Worm (Caenorhabditis elegans) whole organism, L4 larva: ENCODE data around the gene C01F1.5.

ENCODE experiments used
- D1046.2 ChIP-seq: fragments of 200-800 bp; sonication (Bioruptor generic); IDR thresholded peaks from 2 replicates; pipeline ENCODE4 v1.3.6; 2022; ENCODE audit warnings: missing genetic modification characterization, missing compliant biosample characterization
- F10B5.3 ChIP-seq: sonication (generic microtip); optimal IDR thresholded peaks from 2 replicates; lab custom pipeline; 2016; ENCODE audit warnings: mild to moderate bottlenecking, missing genetic modification characterization, missing compliant biosample characterization
- F37D6.2 ChIP-seq: sonication (generic microtip); optimal IDR thresholded peaks from 2 replicates; lab custom pipeline; 2016; ENCODE audit warnings: mild to moderate bottlenecking, missing genetic modification characterization, missing compliant biosample characterization
- R02D3.7 ChIP-seq: fragments of 150-350 bp; sonication (generic microtip); optimal IDR thresholded peaks from 3 replicates; lab custom pipeline; 2014; ENCODE audit warnings: missing biosample characterization, missing genetic modification characterization
- T20F7.1 ChIP-seq: fragments of 200-800 bp; sonication (Bioruptor generic); optimal IDR thresholded peaks from 2 replicates; lab custom pipeline; 2018; ENCODE audit warnings: mild to moderate bottlenecking, missing genetic modification characterization, missing compliant biosample characterization
- Y48G9A.11 ChIP-seq: fragments of 200-800 bp; sonication (Bioruptor generic); IDR thresholded peaks from 2 replicates; pipeline ENCODE4 v1.3.6; 2022; ENCODE audit warnings: missing genetic modification reagents, missing genetic modification characterization, missing compliant biosample characterization
- aha-1 ChIP-seq: fragments of 150-350 bp; peaks from one replicate; lab custom pipeline; 2014; ENCODE audit warnings: missing biosample characterization, missing genetic modification characterization
- ceh-20 ChIP-seq: fragments of 200-800 bp; sonication (Bioruptor generic); IDR thresholded peaks from 2 replicates; pipeline ENCODE4 v1.3.6; 2022; ENCODE audit warnings: missing genetic modification reagents, missing genetic modification characterization, missing compliant biosample characterization
- ceh-32 ChIP-seq: sonication (generic microtip); optimal IDR thresholded peaks from 2 replicates; lab custom pipeline; 2016; ENCODE audit warnings: mild to moderate bottlenecking, missing genetic modification characterization, missing compliant biosample characterization; ENCODE audit not compliant: poor library complexity
- ceh-62 ChIP-seq: sonication (generic microtip); optimal IDR thresholded peaks from 2 replicates; lab custom pipeline; 2017; ENCODE audit warnings: missing biosample characterization, missing genetic modification characterization
- daf-16 ChIP-seq, 3 experiments: sonication (generic microtip); optimal IDR thresholded peaks; 2 replicates each; lab custom pipeline; 2016 to 2017; ENCODE audit warnings: missing genetic modification characterization in 3 of 3, missing genetic modification reagents in 3 of 3, mild to moderate bottlenecking in 2 of 3, missing compliant biosample characterization in 2 of 3, missing biosample characterization in 1 of 3, moderate library complexity in 1 of 3
- dmd-9 ChIP-seq: fragments of 200-800 bp; sonication (Bioruptor generic); IDR thresholded peaks from 2 replicates; pipeline ENCODE4 v1.3.6; 2022; ENCODE audit warnings: missing genetic modification reagents, missing genetic modification characterization, missing compliant biosample characterization
- egl-27 ChIP-seq: sonication (generic microtip); optimal IDR thresholded peaks from 3 replicates; lab custom pipeline; 2017; ENCODE audit warnings: missing biosample characterization, missing genetic modification reagents, missing genetic modification characterization
- egl-43 ChIP-seq: fragments of 200-800 bp; sonication (Bioruptor generic); IDR thresholded peaks from 2 replicates; pipeline ENCODE4 v1.3.6; 2022; ENCODE audit warnings: missing genetic modification reagents, missing genetic modification characterization, missing compliant biosample characterization
- fkh-10 ChIP-seq: fragments of 150-350 bp; optimal IDR thresholded peaks from 2 replicates; lab custom pipeline; 2014; ENCODE audit warnings: missing biosample characterization, missing genetic modification reagents, missing genetic modification characterization
- lin-1 ChIP-seq: fragments of 200-800 bp; sonication (Bioruptor generic); IDR thresholded peaks from 2 replicates; pipeline ENCODE4 v1.3.6; 2022; ENCODE audit warnings: missing genetic modification reagents, missing genetic modification characterization, missing compliant biosample characterization
- lin-13 ChIP-seq: fragments of 150-350 bp; optimal IDR thresholded peaks from 2 replicates; lab custom pipeline; 2014; ENCODE audit warnings: missing biosample characterization, missing genetic modification reagents, missing genetic modification characterization
- lin-38 ChIP-seq: fragments of 200-800 bp; sonication (Bioruptor generic); IDR thresholded peaks from 2 replicates; pipeline ENCODE4 v1.3.6; 2022; ENCODE audit warnings: missing genetic modification reagents, missing genetic modification characterization, missing compliant biosample characterization
- madf-9 ChIP-seq: fragments of 200-800 bp; sonication (Bioruptor generic); conservative IDR thresholded peaks from 2 replicates; pipeline ENCODE4 v1.3.6; 2022; ENCODE audit warnings: missing genetic modification reagents, missing genetic modification characterization, missing compliant biosample characterization
- nhr-41 ChIP-seq: fragments of 200-800 bp; sonication (Bioruptor generic); IDR thresholded peaks from 2 replicates; pipeline ENCODE4 v1.3.6; 2022; ENCODE audit warnings: missing genetic modification reagents, missing genetic modification characterization, missing compliant biosample characterization
- nhr-42 ChIP-seq: fragments of 200-800 bp; sonication (Bioruptor generic); IDR thresholded peaks from 2 replicates; pipeline ENCODE4 v1.3.6; 2022; ENCODE audit warnings: missing genetic modification characterization, missing compliant biosample characterization
- nhr-48 ChIP-seq: sonication (generic microtip); optimal IDR thresholded peaks from 2 replicates; lab custom pipeline; 2016; ENCODE audit warnings: mild to moderate bottlenecking, missing genetic modification characterization, missing compliant biosample characterization
- nhr-6 ChIP-seq: fragments of 150-350 bp; optimal IDR thresholded peaks from 2 replicates; lab custom pipeline; 2014; ENCODE audit warnings: missing biosample characterization, missing genetic modification characterization
- nhr-76 ChIP-seq: fragments of 150-350 bp; optimal IDR thresholded peaks from 2 replicates; lab custom pipeline; 2014; ENCODE audit warnings: missing biosample characterization, missing genetic modification characterization
- nhr-77 ChIP-seq: fragments of 150-350 bp; optimal IDR thresholded peaks from 2 replicates; lab custom pipeline; 2014; ENCODE audit warnings: missing biosample characterization, missing genetic modification characterization
- spr-3 ChIP-seq: fragments of 200-800 bp; sonication (Bioruptor generic); optimal IDR thresholded peaks from 2 replicates; lab custom pipeline; 2018; ENCODE audit warnings: mild to moderate bottlenecking, missing genetic modification characterization, missing compliant biosample characterization
- unc-130 ChIP-seq: sonication (generic microtip); optimal IDR thresholded peaks from 2 replicates; lab custom pipeline; 2016; ENCODE audit warnings: missing genetic modification reagents, missing genetic modification characterization, missing compliant biosample characterization
- unc-62 ChIP-seq, 3 experiments: fragments of 150-350 bp in 1 of 3; sonication (generic microtip); optimal IDR thresholded peaks in 2 of 3; peaks in 1 of 3; 1 replicate in 1 of 3; 2 replicates in 2 of 3; lab custom pipeline; 2014 to 2017; ENCODE audit warnings: missing biosample characterization in 3 of 3, missing genetic modification characterization in 3 of 3, missing genetic modification reagents in 3 of 3, missing genotype in 1 of 3
- zip-2 ChIP-seq: fragments of 150-350 bp; optimal IDR thresholded peaks from 2 replicates; lab custom pipeline; 2014; ENCODE audit warnings: missing biosample characterization, missing genetic modification characterization

Gene C01F1.5

ce11 chrII:4321766-4322165 lies 40.1 kb upstream of the C01F1.5 start, which contains the start of gene Y52E8A.1:
Y52E8A.1 (plus strand) TSS chrII:4322066.
- TF ChIP-seq nhr-77 (tag; lab: Kevin White, UChicago), result no peak
- peak in 1 of 2 experiments; percentile 17 for TF ChIP-seq unc-62 (GFP tag; optimal IDR thresholded peaks at IDR 0.05 in 1 of 2; lab: Kevin White, UChicago)
- TF ChIP-seq unc-62 (tag; optimal IDR thresholded peaks at IDR 0.05; lab: Kevin White, UChicago), result no peak
- TF ChIP-seq nhr-76 (tag; lab: Kevin White, UChicago), result no peak

ce11 chrII:4320455-4320854 lies 38.8 kb upstream of the C01F1.5 start, which contains the start of gene Y52E8A.2:
Y52E8A.2 (plus strand) TSS chrII:4320836.
- TF ChIP-seq zip-2, result no peak
- peak; percentile 12 for TF ChIP-seq unc-130 (GFP tag; lab: Kevin White, UChicago)

- TF ChIP-seq aha-1 (tag; lab: Kevin White, UChicago) (peak; percentile 97), F37D6.2 (no peak)
Measured at ce11 chrII:4319537-4320019, 37.9 kb upstream of the C01F1.5 start, which contains the start of gene Y52E8A.6. Y52E8A.6 (minus strand) TSS chrII:4319969.

- TF ChIP-seq egl-27 (no peak), aha-1 (tag; lab: Kevin White, UChicago) (peak; percentile 47)
Measured at ce11 chrII:4316011-4316410, 34.4 kb upstream of the C01F1.5 start, which contains the start of gene srw-40. srw-40 (minus strand) TSS chrII:4316111.

- TF ChIP-seq zip-2 (no peak), D1046.2 (GFP tag; lab: Robert Waterston, UW) (no peak), nhr-48 (tag; lab: Kevin White, UChicago) (no peak), nhr-42 (no peak)
Measured at ce11 chrII:4312115-4312514, 30.5 kb upstream of the C01F1.5 start, which contains the start of gene plep-1. plep-1 (minus strand) TSS chrII:4312215.

- TF ChIP-seq ceh-20 (GFP tag; lab: Robert Waterston, UW), result peak; percentile 51; the same call in 1 of the 2 replicates
- TF ChIP-seq egl-43 (GFP tag; lab: Robert Waterston, UW), result 0 out of 2 replicates have a peak, but pooled peaks have one; percentile 5
- TF ChIP-seq dmd-9 (GFP tag; lab: Robert Waterston, UW), result peak; percentile 70; the same call in 1 of the 2 replicates
- 0 out of 2 replicates have a peak, but pooled peaks have one; percentile 15 for TF ChIP-seq D1046.2 (GFP tag; lab: Robert Waterston, UW)
Measured at ce11 chrII:4309112-4309511, 27.5 kb upstream of the C01F1.5 start.

- no peak for TF ChIP-seq daf-16 (GFP tag; optimal IDR thresholded peaks at IDR 0.05; lab: Kevin White, UChicago)
- TF ChIP-seq daf-16 (tag; optimal IDR thresholded peaks at IDR 0.05; lab: Kevin White, UChicago), result peak; percentile 60
- TF ChIP-seq unc-62 (GFP tag; optimal IDR thresholded peaks at IDR 0.05 in 1 of 2; lab: Kevin White, UChicago), result peak in 1 of 2 experiments; percentile 91
- no peak for TF ChIP-seq unc-62 (tag; optimal IDR thresholded peaks at IDR 0.05; lab: Kevin White, UChicago)
- TF ChIP-seq lin-1, result no peak
- TF ChIP-seq F10B5.3 (tag; lab: Kevin White, UChicago), result no peak
Measured at ce11 chrII:4306921-4307630, 25.4 kb upstream of the C01F1.5 start, which contains the start of gene Y52E8A.3. Y52E8A.3 (minus strand) TSS chrII:4306971.

- TF ChIP-seq spr-3 (GFP tag; lab: Kevin White, UChicago) (no peak), unc-62 (GFP tag; optimal IDR thresholded peaks at IDR 0.05 in 1 of 2; lab: Kevin White, UChicago) (peak in 1 of 2 experiments; percentile 41), unc-62 (tag; optimal IDR thresholded peaks at IDR 0.05; lab: Kevin White, UChicago) (no peak)
- TF ChIP-seq, all 104 proteins: peak for 1
Measured at ce11 chrII:4301307-4301706, 19.7 kb upstream of the C01F1.5 start, which contains the start of gene gtf-2F1. gtf-2F1 (plus strand) TSS chrII:4301607.

- TF ChIP-seq ceh-32 (tag; lab: Kevin White, UChicago) (no peak), R02D3.7 (peak; percentile 98), lin-1 (0 out of 2 replicates have a peak, but pooled peaks have one; percentile 66), madf-9 (GFP tag; lab: Robert Waterston, UW) (peak; percentile 91), ceh-62 (tag; lab: Kevin White, UChicago) (no peak), Y48G9A.11 (GFP tag; lab: Robert Waterston, UW) (peak; percentile 89), nhr-6 (tag; lab: Kevin White, UChicago) (peak; percentile 91), lin-38 (peak; percentile 88), nhr-42 (peak; percentile 91), unc-62 (GFP tag; optimal IDR thresholded peaks at IDR 0.05 in 1 of 2; lab: Kevin White, UChicago) (peak in 1 of 2 experiments; percentile 38), unc-62 (tag; optimal IDR thresholded peaks at IDR 0.05; lab: Kevin White, UChicago) (no peak), nhr-41 (GFP tag; lab: Robert Waterston, UW) (no peak), ceh-20 (GFP tag; lab: Robert Waterston, UW) (peak; percentile 94), daf-16 (GFP tag; optimal IDR thresholded peaks at IDR 0.05; lab: Kevin White, UChicago) (peak in 1 of 2 experiments; percentile 94), daf-16 (tag; optimal IDR thresholded peaks at IDR 0.05; lab: Kevin White, UChicago) (peak; percentile 82), T20F7.1 (GFP tag; lab: Kevin White, UChicago) (no peak), lin-13 (GFP tag; lab: Kevin White, UChicago) (peak; percentile 93), fkh-10 (GFP tag; lab: Kevin White, UChicago) (peak; percentile 97)
Measured at ce11 chrII:4299227-4299703, 17.6 kb upstream of the C01F1.5 start, which contains the start of gene sco-1. sco-1 (plus strand) TSS chrII:4299653.
